Worm (Caenorhabditis elegans) whole organism, L1 larva: ENCODE data around the gene lrx-1.
A peak's percentile ranks its signal among the peaks of the same experiment; 100 is the strongest.

Experiments
- C04F5.9 ChIP-seq: sonication (generic microtip); optimal IDR thresholded peaks from 2 replicates; lab custom pipeline; 2016; ENCODE audit warnings: missing genetic modification characterization, missing compliant biosample characterization
- C16A3.4 ChIP-seq: fragments of 150-350 bp; optimal IDR thresholded peaks from 2 replicates; lab custom pipeline; 2014; ENCODE audit warnings: missing biosample characterization, missing genetic modification characterization
- F16B12.6 ChIP-seq: fragments of 150-350 bp; optimal IDR thresholded peaks from 2 replicates; lab custom pipeline; 2014; ENCODE audit warnings: missing biosample characterization, missing genetic modification characterization
- aha-1 ChIP-seq: fragments of 150-350 bp; optimal IDR thresholded peaks from 2 replicates; lab custom pipeline; 2014; ENCODE audit warnings: missing biosample characterization, missing genetic modification characterization
- alr-1 ChIP-seq: fragments of 200-800 bp; sonication (Bioruptor generic); optimal IDR thresholded peaks from 2 replicates; lab custom pipeline; 2018; ENCODE audit warnings: borderline replicate concordance, mild to moderate bottlenecking, missing genetic modification characterization, missing compliant biosample characterization
- blmp-1 ChIP-seq: fragments of 150-350 bp; optimal IDR thresholded peaks from 2 replicates; lab custom pipeline; 2014; ENCODE audit warnings: missing biosample characterization, missing genetic modification characterization
- ceh-63 ChIP-seq: fragments of 200-800 bp; sonication (Bioruptor generic); optimal IDR thresholded peaks from 2 replicates; lab custom pipeline; 2018; ENCODE audit warnings: mild to moderate bottlenecking, missing genetic modification characterization, missing compliant biosample characterization
- ceh-8 ChIP-seq: fragments of 200-800 bp; sonication (Bioruptor generic); optimal IDR thresholded peaks from 2 replicates; lab custom pipeline; 2018; ENCODE audit warnings: mild to moderate bottlenecking, missing genetic modification characterization, moderate library complexity, missing compliant biosample characterization
- ceh-82 ChIP-seq, 3 experiments: fragments of 150-350 bp in 1 of 3; sonication (generic microtip) in 2 of 3; optimal IDR thresholded peaks; 2 replicates each; lab custom pipeline; 2014 to 2017; ENCODE audit warnings: missing biosample characterization in 3 of 3, missing genetic modification characterization in 3 of 3
- ceh-88 ChIP-seq: fragments of 200-800 bp; sonication (Bioruptor generic); IDR thresholded peaks from 2 replicates; pipeline ENCODE4 v1.3.6; 2022; ENCODE audit warnings: missing genetic modification characterization, missing compliant biosample characterization
- ceh-90 ChIP-seq: sonication (generic microtip); optimal IDR thresholded peaks from 2 replicates; lab custom pipeline; 2016; ENCODE audit warnings: missing genetic modification characterization, missing compliant biosample characterization
- ces-1 ChIP-seq: fragments of 150-350 bp; optimal IDR thresholded peaks from 2 replicates; lab custom pipeline; 2014; ENCODE audit warnings: missing biosample characterization, missing genetic modification reagents, missing genetic modification characterization
- dpl-1 ChIP-seq, 3 experiments: fragments of 150-350 bp in 2 of 3; sonication (generic microtip) in 1 of 3; optimal IDR thresholded peaks; 2 replicates each; lab custom pipeline; 2014 to 2017; ENCODE audit warnings: missing biosample characterization in 3 of 3, missing genetic modification characterization in 3 of 3, missing genetic modification reagents in 3 of 3
- dsc-1 ChIP-seq: sonication (generic microtip); optimal IDR thresholded peaks from 2 replicates; lab custom pipeline; 2016; ENCODE audit warnings: mild to moderate bottlenecking, missing genetic modification characterization, missing compliant biosample characterization
- efl-1 ChIP-seq, 4 experiments: fragments of 150-350 bp; optimal IDR thresholded peaks in 3 of 4; peaks in 1 of 4; 1 replicate in 1 of 4; 2 replicates in 3 of 4; lab custom pipeline; 2014; ENCODE audit warnings: missing biosample characterization in 2 of 4, missing genetic modification characterization in 2 of 4, missing genetic modification reagents in 2 of 4
- efl-3 ChIP-seq: fragments of 200-800 bp; sonication (Bioruptor generic); optimal IDR thresholded peaks from 2 replicates; lab custom pipeline; 2018; ENCODE audit warnings: mild to moderate bottlenecking, missing genetic modification characterization, missing compliant biosample characterization
- egl-13 ChIP-seq: sonication (generic microtip); optimal IDR thresholded peaks from 2 replicates; lab custom pipeline; 2016; ENCODE audit warnings: missing genotype, missing genetic modification reagents, missing genetic modification characterization, missing compliant biosample characterization
- fkh-8 ChIP-seq: sonication (generic microtip); optimal IDR thresholded peaks from 2 replicates; lab custom pipeline; 2016; ENCODE audit warnings: mild to moderate bottlenecking, missing genetic modification characterization, missing compliant biosample characterization
- irx-1 ChIP-seq: sonication (generic microtip); optimal IDR thresholded peaks from 2 replicates; lab custom pipeline; 2016; ENCODE audit warnings: missing genetic modification characterization, missing compliant biosample characterization
- lin-13 ChIP-seq: fragments of 150-350 bp; optimal IDR thresholded peaks from 2 replicates; lab custom pipeline; 2014; ENCODE audit warnings: missing biosample characterization, missing genetic modification reagents, missing genetic modification characterization
- lin-14 ChIP-seq: fragments of 200-800 bp; sonication (Bioruptor generic); optimal IDR thresholded peaks from 2 replicates; lab custom pipeline; 2018; ENCODE audit warnings: mild to moderate bottlenecking, missing genetic modification characterization, moderate library complexity, missing compliant biosample characterization
- lin-35 ChIP-seq, 2 experiments: fragments of 150-350 bp; optimal IDR thresholded peaks; 2 replicates each; lab custom pipeline; 2014; ENCODE audit warnings: missing biosample characterization in 2 of 2, missing genetic modification characterization in 2 of 2, missing genetic modification reagents in 2 of 2
- lin-39 ChIP-seq: fragments of 150-350 bp; optimal IDR thresholded peaks from 2 replicates; lab custom pipeline; 2014; ENCODE audit warnings: missing biosample characterization, missing genetic modification reagents, missing genetic modification characterization
- lir-3 ChIP-seq: sonication (generic microtip); optimal IDR thresholded peaks from 2 replicates; lab custom pipeline; 2016; ENCODE audit warnings: mild to moderate bottlenecking, missing genetic modification characterization, moderate library complexity, missing compliant biosample characterization; ENCODE audit not compliant: poor library complexity
- lsy-2 ChIP-seq, 2 experiments: fragments of 150-350 bp; optimal IDR thresholded peaks; 2 replicates each; lab custom pipeline; 2014; ENCODE audit warnings: missing biosample characterization in 2 of 2, missing genetic modification characterization in 2 of 2
- mab-9 ChIP-seq: fragments of 200-800 bp; sonication (Bioruptor generic); IDR thresholded peaks from 2 replicates; pipeline ENCODE4 v1.3.6; 2022; ENCODE audit warnings: missing genetic modification reagents, missing genetic modification characterization, missing compliant biosample characterization
- mep-1 ChIP-seq: fragments of 150-350 bp; optimal IDR thresholded peaks from 2 replicates; lab custom pipeline; 2014; ENCODE audit warnings: missing biosample characterization, missing genetic modification characterization
- nhr-11 ChIP-seq: fragments of 150-350 bp; optimal IDR thresholded peaks from 2 replicates; lab custom pipeline; 2014; ENCODE audit warnings: missing biosample characterization, missing genetic modification characterization
- nhr-19 ChIP-seq: fragments of 200-800 bp; sonication (Bioruptor generic); conservative IDR thresholded peaks from 2 replicates; pipeline ENCODE4 v1.3.6; 2022; ENCODE audit warnings: missing genetic modification characterization, missing compliant biosample characterization
- nhr-237 ChIP-seq: fragments of 150-350 bp; optimal IDR thresholded peaks from 2 replicates; lab custom pipeline; 2014; ENCODE audit warnings: missing biosample characterization, missing genetic modification characterization
- nhr-71 ChIP-seq: sonication (generic microtip); optimal IDR thresholded peaks from 2 replicates; lab custom pipeline; 2016; ENCODE audit warnings: mild to moderate bottlenecking, missing genetic modification characterization, moderate library complexity, missing compliant biosample characterization
- nhr-76 ChIP-seq: sonication (generic microtip); optimal IDR thresholded peaks from 2 replicates; lab custom pipeline; 2017; ENCODE audit warnings: missing biosample characterization, missing genetic modification characterization
- nhr-77 ChIP-seq: fragments of 150-350 bp; optimal IDR thresholded peaks from 2 replicates; lab custom pipeline; 2014; ENCODE audit warnings: missing biosample characterization, missing genetic modification characterization
- nhr-85 ChIP-seq: sonication (generic microtip); peaks from one replicate; lab custom pipeline; 2016; ENCODE audit warnings: missing genetic modification characterization, inconsistent platforms, missing compliant biosample characterization
- nhr-90 ChIP-seq: sonication (generic microtip); optimal IDR thresholded peaks from 2 replicates; lab custom pipeline; 2016; ENCODE audit warnings: mild to moderate bottlenecking, missing genetic modification characterization, missing compliant biosample characterization; ENCODE audit not compliant: poor library complexity
- pax-3 ChIP-seq: fragments of 200-800 bp; sonication (Bioruptor generic); optimal IDR thresholded peaks from 2 replicates; lab custom pipeline; 2018; ENCODE audit warnings: mild to moderate bottlenecking, missing genetic modification characterization, moderate library complexity, missing compliant biosample characterization
- pqm-1 ChIP-seq: sonication (generic microtip); optimal IDR thresholded peaks from 3 replicates; lab custom pipeline; 2017; ENCODE audit warnings: missing biosample characterization, missing genetic modification characterization
- skn-1 ChIP-seq: fragments of 150-350 bp; optimal IDR thresholded peaks from 2 replicates; lab custom pipeline; 2014; ENCODE audit warnings: missing biosample characterization, missing genetic modification characterization
- snu-23 ChIP-seq: sonication (generic microtip); optimal IDR thresholded peaks from 2 replicates; lab custom pipeline; 2016; ENCODE audit warnings: missing genetic modification characterization, missing compliant biosample characterization
- sptf-1 ChIP-seq: fragments of 150-350 bp; optimal IDR thresholded peaks from 2 replicates; lab custom pipeline; 2014; ENCODE audit warnings: missing biosample characterization, missing genetic modification characterization
- swsn-7 ChIP-seq: sonication (generic microtip); optimal IDR thresholded peaks from 2 replicates; lab custom pipeline; 2016; ENCODE audit warnings: missing genetic modification characterization, missing compliant biosample characterization
- tbx-2 ChIP-seq: sonication (generic microtip); optimal IDR thresholded peaks from 2 replicates; lab custom pipeline; 2016; ENCODE audit warnings: missing genetic modification characterization, missing compliant biosample characterization
- tlp-1 ChIP-seq: fragments of 150-350 bp; optimal IDR thresholded peaks from 2 replicates; lab custom pipeline; 2014; ENCODE audit warnings: missing biosample characterization, missing genetic modification characterization
- unc-30 ChIP-seq: sonication (generic microtip); optimal IDR thresholded peaks from 2 replicates; lab custom pipeline; 2017; ENCODE audit warnings: missing biosample characterization, missing genetic modification characterization
- unc-86 ChIP-seq: sonication (generic microtip); optimal IDR thresholded peaks from 2 replicates; lab custom pipeline; 2016; ENCODE audit warnings: missing genetic modification characterization, missing compliant biosample characterization
- ztf-11 ChIP-seq, 2 experiments: sonication (generic microtip); optimal IDR thresholded peaks; 2 replicates each; lab custom pipeline; 2016 to 2017; ENCODE audit warnings: missing genetic modification characterization in 2 of 2, missing biosample characterization in 1 of 2, missing compliant biosample characterization in 1 of 2

The lrx-1 gene

DNA sequence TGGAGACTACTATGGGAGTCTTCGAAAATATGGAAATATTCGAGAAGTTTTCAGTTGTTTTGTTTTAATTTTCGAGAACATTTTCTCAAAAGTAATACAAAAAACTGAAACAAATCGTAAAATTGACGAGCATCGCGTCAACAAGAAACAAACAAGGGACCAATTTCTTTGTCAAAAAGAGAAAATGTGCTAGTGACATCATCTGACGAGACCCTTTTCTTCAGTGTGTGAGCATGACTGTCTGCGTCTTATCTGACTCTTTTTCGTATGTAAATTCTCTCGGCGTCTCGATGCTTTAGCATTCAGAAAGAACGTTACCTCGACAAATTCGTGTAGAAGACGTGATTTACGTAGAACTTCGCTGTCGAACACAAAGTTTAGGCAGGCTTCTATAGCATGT is 35.3 kb downstream of the lrx-1 start:
- TF ChIP-seq ceh-82 (tag; optimal IDR thresholded peaks at IDR 0.05; lab: Kevin White, UChicago) = peak in 1 of 3 experiments; percentile 13
- no peak for TF ChIP-seq nhr-76
- TF ChIP-seq F16B12.6 (tag; lab: Kevin White, UChicago) = no peak
- no peak for TF ChIP-seq ztf-11 (tag; optimal IDR thresholded peaks at IDR 0.05; lab: Kevin White, UChicago)
- TF ChIP-seq aha-1 (tag; lab: Kevin White, UChicago) = no peak
- no peak for TF ChIP-seq pqm-1
- peak; percentile 67 for TF ChIP-seq lin-14 (GFP tag; lab: Kevin White, UChicago)
- no peak for TF ChIP-seq egl-13 (tag; lab: Kevin White, UChicago)
- no peak for TF ChIP-seq nhr-85 (tag; lab: Kevin White, UChicago)
- TF ChIP-seq nhr-11 (tag; lab: Kevin White, UChicago) = no peak
- no peak for TF ChIP-seq mab-9
- TF ChIP-seq lsy-2 (tag; optimal IDR thresholded peaks at IDR 0.05; lab: Kevin White, UChicago) = peak in 1 of 2 experiments; percentile 34
- TF ChIP-seq unc-30 (tag; lab: Kevin White, UChicago) = no peak
- TF ChIP-seq C04F5.9 (tag; lab: Kevin White, UChicago) = no peak
- TF ChIP-seq efl-1 (optimal IDR thresholded peaks at IDR 0.05; lab: Kevin White, UChicago) = no peak
- TF ChIP-seq efl-1 (GFP tag; optimal IDR thresholded peaks at IDR 0.05 in 1 of 2; lab: Kevin White, UChicago) = peak in 1 of 2 experiments; percentile 22
- no peak for TF ChIP-seq alr-1 (tag; lab: Kevin White, UChicago)
- TF ChIP-seq nhr-19 (GFP tag; lab: Robert Waterston, UW) = no peak
- no peak for TF ChIP-seq swsn-7 (tag; lab: Kevin White, UChicago)
- TF ChIP-seq pax-3 (tag; lab: Kevin White, UChicago) = no peak
- peak in 1 of 2 experiments; percentile 2 for TF ChIP-seq lin-35 (GFP tag; optimal IDR thresholded peaks at IDR 0.05; lab: Kevin White, UChicago)
- no peak for TF ChIP-seq dsc-1 (tag; lab: Kevin White, UChicago)
- TF ChIP-seq C16A3.4 (tag; lab: Kevin White, UChicago) = no peak
- no peak for TF ChIP-seq sptf-1 (tag; lab: Kevin White, UChicago)
- TF ChIP-seq lin-13 (GFP tag; lab: Kevin White, UChicago) = no peak
- no peak for TF ChIP-seq nhr-77 (tag; lab: Kevin White, UChicago)
- TF ChIP-seq unc-86 (tag; lab: Kevin White, UChicago) = no peak
- TF ChIP-seq, all 84 proteins: peak for 5

DNA sequence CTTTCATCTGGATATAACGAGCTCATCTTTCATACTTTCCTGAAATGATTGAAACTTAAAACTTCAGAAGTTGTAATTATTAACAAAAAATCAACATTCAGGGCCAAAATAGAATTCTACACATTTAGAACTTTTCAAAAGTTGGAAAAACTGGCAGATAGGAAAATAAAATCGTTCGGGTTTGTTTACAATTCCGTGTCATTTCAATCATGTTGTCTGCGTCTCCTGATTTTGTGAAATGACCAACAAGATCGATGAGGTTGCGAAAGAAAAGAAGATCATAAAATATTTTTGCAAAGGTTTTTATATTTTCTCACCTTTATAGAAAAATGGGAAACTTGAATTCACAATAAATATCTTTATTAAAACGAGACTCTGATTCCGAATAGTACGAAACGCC is 36.2 kb downstream of the lrx-1 start, which contains the start of gene rskd-1:
Gene rskd-1, minus strand, starts transcription at position 39 of the 400 bp plus-strand sequence.
- TF ChIP-seq blmp-1 (tag; lab: Kevin White, UChicago) (peak; percentile 36), nhr-71 (peak; percentile 6), mep-1 (tag; lab: Kevin White, UChicago) (peak; percentile 47), ces-1 (GFP tag; lab: Kevin White, UChicago) (no peak), C16A3.4 (tag; lab: Kevin White, UChicago) (peak; percentile 39), nhr-85 (tag; lab: Kevin White, UChicago) (no peak), lir-3 (tag; lab: Kevin White, UChicago) (no peak), snu-23 (GFP tag; lab: Kevin White, UChicago) (peak; percentile 29), efl-3 (no peak), lin-14 (GFP tag; lab: Kevin White, UChicago) (peak; percentile 53), skn-1 (tag; lab: Kevin White, UChicago) (peak; percentile 6), efl-1 (optimal IDR thresholded peaks at IDR 0.05; lab: Kevin White, UChicago) (peak in 1 of 2 experiments; percentile 31), efl-1 (GFP tag; optimal IDR thresholded peaks at IDR 0.05 in 1 of 2; lab: Kevin White, UChicago) (peak; percentile 24 to 76), lsy-2 (tag; optimal IDR thresholded peaks at IDR 0.05; lab: Kevin White, UChicago) (peak in 1 of 2 experiments; percentile 35), lin-35 (GFP tag; optimal IDR thresholded peaks at IDR 0.05; lab: Kevin White, UChicago) (peak in 1 of 2 experiments; percentile 14), dpl-1 (GFP tag; optimal IDR thresholded peaks at IDR 0.05; lab: Kevin White, UChicago) (peak in 2 of 3 experiments; percentile 13 to 28)

DNA sequence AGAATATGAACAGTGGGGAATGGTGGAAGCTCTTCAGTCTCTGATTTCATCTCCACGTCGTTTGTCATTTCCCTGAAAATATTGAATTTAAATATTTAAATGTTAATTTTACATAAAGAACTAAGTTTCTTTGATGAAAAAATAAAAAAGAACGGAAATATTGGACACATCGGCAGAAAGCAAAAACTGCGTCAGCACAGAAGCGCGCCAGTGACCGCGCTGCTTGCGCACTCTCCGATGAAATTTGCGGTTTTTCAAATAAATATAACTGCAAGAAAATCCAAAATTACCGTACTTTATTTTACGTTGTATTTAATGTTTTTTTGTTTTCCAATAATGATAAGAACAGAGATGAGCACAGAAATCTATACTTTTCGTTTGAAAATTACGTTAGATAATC is 39.2 kb downstream of the lrx-1 start, which contains the start of the genes srpa-68 and srh-16:
Gene srpa-68, minus strand, starts transcription at position 72 of the 400 bp plus-strand sequence.
Gene srh-16, plus strand, starts transcription at position 275 of the 400 bp plus-strand sequence.
- TF ChIP-seq nhr-85 (tag; lab: Kevin White, UChicago) (peak; percentile 98), fkh-8 (tag; lab: Kevin White, UChicago) (peak; percentile 76), lin-13 (GFP tag; lab: Kevin White, UChicago) (peak; percentile 73), ceh-8 (GFP tag; lab: Kevin White, UChicago) (peak; percentile 89), efl-3 (peak; percentile 36), nhr-237 (peak; percentile 38), tbx-2 (tag; lab: Kevin White, UChicago) (peak; percentile 93), efl-1 (optimal IDR thresholded peaks at IDR 0.05; lab: Kevin White, UChicago) (peak; percentile 82 to 99), efl-1 (GFP tag; optimal IDR thresholded peaks at IDR 0.05 in 1 of 2; lab: Kevin White, UChicago) (peak; percentile 97 to 100), nhr-76 (no peak), lin-39 (peak; percentile 95), unc-30 (tag; lab: Kevin White, UChicago) (peak; percentile 41), dpl-1 (GFP tag; optimal IDR thresholded peaks at IDR 0.05; lab: Kevin White, UChicago) (peak; percentile 98 to 99 (median 99)), tlp-1 (tag; lab: Kevin White, UChicago) (no peak), nhr-71 (peak; percentile 95), nhr-90 (tag; lab: Kevin White, UChicago) (peak; percentile 95), ceh-88 (GFP tag; lab: Robert Waterston, UW) (peak; percentile 76), ceh-63 (GFP tag; lab: Kevin White, UChicago) (no peak), irx-1 (peak; percentile 90), ceh-90 (tag; lab: Kevin White, UChicago) (peak; percentile 42), ceh-82 (tag; optimal IDR thresholded peaks at IDR 0.05; lab: Kevin White, UChicago) (peak; percentile 91 to 93 (median 93))
